Worm (Caenorhabditis elegans) whole organism, L4 larva: ENCODE data around the gene srh-181.

Experiments
- F37D6.2 ChIP-seq: sonication (generic microtip); optimal IDR thresholded peaks from 2 replicates; lab custom pipeline; 2016; ENCODE audit warnings: mild to moderate bottlenecking, missing genetic modification characterization, missing compliant biosample characterization
- R02D3.7 ChIP-seq: fragments of 150-350 bp; sonication (generic microtip); optimal IDR thresholded peaks from 3 replicates; lab custom pipeline; 2014; ENCODE audit warnings: missing biosample characterization, missing genetic modification characterization
- ceh-44 ChIP-seq: fragments of 200-800 bp; sonication (Bioruptor generic); IDR thresholded peaks from 2 replicates; pipeline ENCODE4 v1.3.6; 2022; ENCODE audit warnings: missing genetic modification reagents, missing genetic modification characterization, missing compliant biosample characterization
- ceh-62 ChIP-seq: sonication (generic microtip); optimal IDR thresholded peaks from 2 replicates; lab custom pipeline; 2017; ENCODE audit warnings: missing biosample characterization, missing genetic modification characterization
- ces-1 ChIP-seq: fragments of 150-350 bp; sonication (generic microtip); optimal IDR thresholded peaks from 4 replicates; lab custom pipeline; 2014; ENCODE audit warnings: missing biosample characterization, missing genetic modification reagents, missing genetic modification characterization
- duxl-1 ChIP-seq: sonication (generic microtip); optimal IDR thresholded peaks from 2 replicates; lab custom pipeline; 2016; ENCODE audit warnings: mild to moderate bottlenecking, missing genetic modification characterization, moderate library complexity, missing compliant biosample characterization; ENCODE audit not compliant: poor library complexity
- lin-29 ChIP-seq: fragments of 200-800 bp; sonication (Bioruptor generic); IDR thresholded peaks from 2 replicates; pipeline ENCODE4 v1.3.6; 2022; ENCODE audit warnings: missing genetic modification reagents, missing genetic modification characterization, missing compliant biosample characterization
- mdl-1 ChIP-seq, 2 experiments: fragments of 150-350 bp in 1 of 2; sonication (generic microtip) in 1 of 2; optimal IDR thresholded peaks; 2 replicates each; lab custom pipeline; 2014 to 2017; ENCODE audit warnings: missing biosample characterization in 2 of 2, missing genetic modification characterization in 2 of 2
- nhr-11 ChIP-seq: fragments of 150-350 bp; optimal IDR thresholded peaks from 2 replicates; lab custom pipeline; 2014; ENCODE audit warnings: missing biosample characterization, missing genetic modification characterization
- nhr-42 ChIP-seq: fragments of 200-800 bp; sonication (Bioruptor generic); IDR thresholded peaks from 2 replicates; pipeline ENCODE4 v1.3.6; 2022; ENCODE audit warnings: missing genetic modification characterization, missing compliant biosample characterization

ce11 chrV:18487158-18487557 is 12.8 kb downstream of the srh-181 start, which contains the start of gene Y51A2D.18:
- TF ChIP-seq R02D3.7 (tag; lab: Kevin White, UChicago), result no peak
- TF ChIP-seq ceh-44, result no peak
- TF ChIP-seq F37D6.2 (tag; lab: Kevin White, UChicago), result no peak
- no peak for TF ChIP-seq ceh-62 (tag; lab: Kevin White, UChicago)
- TF ChIP-seq ces-1 (GFP tag; lab: Kevin White, UChicago), result no peak
- no peak for TF ChIP-seq lin-29 (GFP tag; lab: Robert Waterston, UW)
- TF ChIP-seq nhr-42, result no peak
- no peak for TF ChIP-seq nhr-11 (tag; lab: Kevin White, UChicago)
- no peak for TF ChIP-seq mdl-1 (tag; optimal IDR thresholded peaks at IDR 0.05; lab: Kevin White, UChicago)
- TF ChIP-seq duxl-1 (tag; lab: Kevin White, UChicago), result no peak
